Fruit fly (Drosophila melanogaster): ENCODE results near the gene RfC4.

RfC4 gene

dm6 chr3L:4145229-4145628 lies 9.4 kb upstream of the RfC4 start:
- TF ChIP-seq CG1621 (tag; optimal IDR thresholded peaks at IDR 0.05) (no peak), dac (GFP tag; optimal IDR thresholded peaks at IDR 0.05) (no peak), Ets96B (tag; optimal IDR thresholded peaks at IDR 0.05) (no peak)

- TF ChIP-seq svp (GFP tag) (no peak), CG8319 (GFP tag; optimal IDR thresholded peaks at IDR 0.05) (no peak), CG6792 (GFP tag; optimal IDR thresholded peaks at IDR 0.05) (no peak), Sox102F (GFP tag; optimal IDR thresholded peaks at IDR 0.05) (no peak), CG11902 (GFP tag; optimal IDR thresholded peaks at IDR 0.05) (no peak), Ets96B (tag; optimal IDR thresholded peaks at IDR 0.05) (no peak), CG6854 (GFP tag; optimal IDR thresholded peaks at IDR 0.05) (no peak), fkh (GFP tag; optimal IDR thresholded peaks at IDR 0.05) (no peak), net (GFP tag; optimal IDR thresholded peaks at IDR 0.05) (no peak), CG31627 (GFP tag; optimal IDR thresholded peaks at IDR 0.05) (no peak), CG7368 (GFP tag; optimal IDR thresholded peaks at IDR 0.05) (no peak), fd85E (GFP tag; optimal IDR thresholded peaks at IDR 0.05) (no peak), CG1621 (tag; optimal IDR thresholded peaks at IDR 0.05) (no peak), Smox (GFP tag; optimal IDR thresholded peaks at IDR 0.05) (no peak), CG11762 (GFP tag; optimal IDR thresholded peaks at IDR 0.05; ENCODE audit: insufficient read depth) (no peak), esn (GFP tag; optimal IDR thresholded peaks at IDR 0.05) (no peak), Lpt (GFP tag; optimal IDR thresholded peaks at IDR 0.05) (no peak), OdsH (GFP tag; optimal IDR thresholded peaks at IDR 0.05) (no peak), Hr38 (GFP tag; optimal IDR thresholded peaks at IDR 0.05) (no peak), CG11294 (GFP tag; IDR thresholded peaks at IDR 0.05) (no peak)
These were observed 6.2 kb upstream of the RfC4 start, which contains the start of gene CG32260 for dm6 chr3L:4142064-4142463. Gene CG32260 (plus strand): TSS chr3L:4142364.

- TF ChIP-seq fd85E (GFP tag; optimal IDR thresholded peaks at IDR 0.05) = no peak
- peak; percentile 20 for TF ChIP-seq svp (GFP tag)
These were observed 5.3 kb upstream of the RfC4 start, which contains the start of gene Akh for dm6 chr3L:4141167-4141566. Gene Akh (plus strand): TSS chr3L:4141467.

dm6 chr3L:4138804-4139521 lies 3.1 kb upstream of the RfC4 start, which contains the start of the genes Rop and Ras64B:
Gene Rop (minus strand): TSS chr3L:4138996.
Gene Ras64B (plus strand): TSS chr3L:4139076.
- TF ChIP-seq CG8632 (GFP tag; optimal IDR thresholded peaks at IDR 0.05) = no peak
- peak; percentile 20 for TF ChIP-seq lz (GFP tag; optimal IDR thresholded peaks at IDR 0.05)
- no peak for TF ChIP-seq Eip93F (GFP tag; optimal IDR thresholded peaks at IDR 0.05)
- peak; percentile 94 for TF ChIP-seq svp (GFP tag)
- TF ChIP-seq CG8119 (GFP tag; IDR thresholded peaks at IDR 0.05) = peak; percentile 22; the same call in 1 of the 3 replicates
- no peak for TF ChIP-seq ss (GFP tag; optimal IDR thresholded peaks at IDR 0.05)
- TF ChIP-seq CG3032 (tag; optimal IDR thresholded peaks at IDR 0.05) = peak; percentile 29
- no peak for TF ChIP-seq CG7368 (GFP tag; optimal IDR thresholded peaks at IDR 0.05)
- peak; percentile 87 for TF ChIP-seq fkh (GFP tag; optimal IDR thresholded peaks at IDR 0.05)
- TF ChIP-seq vri (GFP tag; optimal IDR thresholded peaks at IDR 0.05) = no peak
- TF ChIP-seq esn (GFP tag; optimal IDR thresholded peaks at IDR 0.05) = peak; percentile 57
- TF ChIP-seq CG15336 (GFP tag; IDR thresholded peaks at IDR 0.05) = peak; percentile 14; the same call in 1 of the 2 replicates
- TF ChIP-seq CG32006 (GFP tag; optimal IDR thresholded peaks at IDR 0.05) = no peak
- no peak for TF ChIP-seq Sox15 (GFP tag; optimal IDR thresholded peaks at IDR 0.05)
- TF ChIP-seq Sox14 (GFP tag; optimal IDR thresholded peaks at IDR 0.05) = peak; percentile 75

All from whole organism, prepupa.